Fruit fly (Drosophila melanogaster) whole organism, prepupa: Measurements from ENCODE around the gene dlp.

Experiments used
- Blimp-1 ChIP-seq: fragments of 200-800 bp; sonication (Bioruptor generic); optimal IDR thresholded peaks from 3 replicates; lab custom pipeline; 2017; ENCODE audit warnings: missing biosample characterization, missing genetic modification characterization, mild to moderate bottlenecking, moderate library complexity, missing genetic modification reagents
- CG10631 ChIP-seq: fragments of 200-800 bp; sonication (Bioruptor generic); optimal IDR thresholded peaks from 2 replicates; lab custom pipeline; 2016; ENCODE audit warnings: missing biosample characterization, missing genetic modification characterization
- CG11294 ChIP-seq: fragments of 200-800 bp; sonication (Bioruptor generic); IDR thresholded peaks from 2 replicates; pipeline ENCODE4 v1.3.6; 2022; ENCODE audit warnings: missing biosample characterization, missing genetic modification characterization
- CG11762 ChIP-seq: fragments of 200-800 bp; sonication (Bioruptor generic); optimal IDR thresholded peaks from 3 replicates; lab custom pipeline; 2016; ENCODE audit warnings: missing biosample characterization, missing genetic modification characterization; ENCODE audit not compliant: insufficient read depth
- CG11902 ChIP-seq: fragments of 200-800 bp; sonication (Bioruptor generic); optimal IDR thresholded peaks from 3 replicates; lab custom pipeline; 2016; ENCODE audit warnings: missing biosample characterization, missing genetic modification characterization
- CG16779 ChIP-seq: fragments of 200-800 bp; sonication (Bioruptor generic); optimal IDR thresholded peaks from 3 replicates; lab custom pipeline; 2017; ENCODE audit warnings: missing biosample characterization, mild to moderate bottlenecking, missing genetic modification characterization
- CG31627 ChIP-seq: fragments of 200-800 bp; sonication (Bioruptor generic); optimal IDR thresholded peaks from 3 replicates; lab custom pipeline; 2016; ENCODE audit warnings: missing biosample characterization, missing genetic modification characterization
- CG34406 ChIP-seq: fragments of 200-800 bp; sonication (Bioruptor generic); optimal IDR thresholded peaks from 3 replicates; lab custom pipeline; 2016; ENCODE audit warnings: missing biosample characterization, missing genetic modification characterization
- CG4318 ChIP-seq: fragments of 200-800 bp; sonication (Bioruptor generic); optimal IDR thresholded peaks from 3 replicates; lab custom pipeline; 2017; ENCODE audit warnings: missing biosample characterization, mild to moderate bottlenecking, missing genetic modification characterization
- CG6163 ChIP-seq: fragments of 200-800 bp; sonication (Bioruptor generic); IDR thresholded peaks from 3 replicates; pipeline ENCODE4 v1.3.6; 2022; ENCODE audit warnings: missing biosample characterization, missing genetic modification characterization
- CG6276 ChIP-seq: fragments of 200-800 bp; sonication (Bioruptor generic); optimal IDR thresholded peaks from 2 replicates; lab custom pipeline; 2017; ENCODE audit warnings: missing biosample characterization, mild to moderate bottlenecking, missing genetic modification characterization
- CG6808 ChIP-seq: fragments of 200-800 bp; sonication (Bioruptor generic); optimal IDR thresholded peaks from 3 replicates; lab custom pipeline; 2017; ENCODE audit warnings: missing biosample characterization, missing genetic modification characterization, mild to moderate bottlenecking, moderate library complexity, missing genetic modification reagents
- CG6854 ChIP-seq: fragments of 200-800 bp; sonication (Bioruptor generic); optimal IDR thresholded peaks from 2 replicates; lab custom pipeline; 2017; ENCODE audit warnings: missing biosample characterization, mild to moderate bottlenecking, missing genetic modification characterization
- CG7368 ChIP-seq: fragments of 200-800 bp; sonication (Bioruptor generic); optimal IDR thresholded peaks from 3 replicates; lab custom pipeline; 2016; ENCODE audit warnings: missing biosample characterization, missing genetic modification characterization
- CG8119 ChIP-seq: fragments of 200-800 bp; sonication (Bioruptor generic); IDR thresholded peaks from 3 replicates; pipeline ENCODE4 v1.3.6; 2022; ENCODE audit warnings: missing biosample characterization, missing genetic modification characterization
- CG8319 ChIP-seq: fragments of 200-800 bp; sonication (Bioruptor generic); optimal IDR thresholded peaks from 3 replicates; lab custom pipeline; 2016; ENCODE audit warnings: missing biosample characterization, missing genetic modification characterization
- CG9139 ChIP-seq: fragments of 200-800 bp; sonication (Bioruptor generic); optimal IDR thresholded peaks from 3 replicates; lab custom pipeline; 2017; ENCODE audit warnings: missing biosample characterization, mild to moderate bottlenecking, missing genetic modification characterization
- Eip78C ChIP-seq: fragments of 200-800 bp; sonication (Bioruptor generic); peaks from one replicate; lab custom pipeline; 2016; ENCODE audit warnings: missing biosample characterization, missing genetic modification characterization
- Eip93F ChIP-seq: fragments of 200-800 bp; sonication (Bioruptor generic); optimal IDR thresholded peaks from 2 replicates; lab custom pipeline; 2016; ENCODE audit warnings: missing biosample characterization, mild to moderate bottlenecking, missing genetic modification characterization
- Ets21C ChIP-seq: fragments of 200-800 bp; sonication (Bioruptor generic); optimal IDR thresholded peaks from 3 replicates; lab custom pipeline; 2016; ENCODE audit warnings: missing biosample characterization, missing genetic modification characterization
- Gug ChIP-seq: fragments of 200-800 bp; sonication (Bioruptor generic); IDR thresholded peaks from 2 replicates; pipeline ENCODE4 v1.3.6; 2022; ENCODE audit warnings: missing biosample characterization, missing genetic modification characterization
- Hr38 ChIP-seq: sonication (Bioruptor generic); optimal IDR thresholded peaks from 2 replicates; lab custom pipeline; 2016; ENCODE audit warnings: missing biosample characterization, missing genetic modification characterization
- Hr39 ChIP-seq: fragments of 200-800 bp; sonication (Bioruptor generic); optimal IDR thresholded peaks from 2 replicates; lab custom pipeline; 2016; ENCODE audit warnings: missing biosample characterization, missing genetic modification characterization
- Hr4 ChIP-seq: fragments of 200-800 bp; sonication (Bioruptor generic); optimal IDR thresholded peaks from 3 replicates; lab custom pipeline; 2016; ENCODE audit warnings: missing biosample characterization, missing genetic modification characterization
- Lpt ChIP-seq: fragments of 200-800 bp; sonication (Bioruptor generic); optimal IDR thresholded peaks from 3 replicates; lab custom pipeline; 2016; ENCODE audit warnings: missing biosample characterization, missing genetic modification characterization
- Met ChIP-seq: fragments of 200-800 bp; sonication (Bioruptor generic); optimal IDR thresholded peaks from 3 replicates; lab custom pipeline; 2016; ENCODE audit warnings: missing biosample characterization, missing genetic modification characterization
- Sox102F ChIP-seq: fragments of 200-800 bp; sonication (Bioruptor generic); optimal IDR thresholded peaks from 2 replicates; lab custom pipeline; 2016; ENCODE audit warnings: missing biosample characterization, mild to moderate bottlenecking, missing genetic modification characterization
- Sox14 ChIP-seq: fragments of 200-800 bp; sonication (Bioruptor generic); optimal IDR thresholded peaks from 3 replicates; lab custom pipeline; 2016; ENCODE audit warnings: missing biosample characterization, missing genetic modification characterization
- acj6 ChIP-seq: fragments of 200-800 bp; sonication (Bioruptor generic); optimal IDR thresholded peaks from 3 replicates; lab custom pipeline; 2016; ENCODE audit warnings: missing biosample characterization, missing genetic modification characterization
- dac ChIP-seq: fragments of 200-800 bp; sonication (Bioruptor generic); optimal IDR thresholded peaks from 2 replicates; lab custom pipeline; 2017; ENCODE audit warnings: missing biosample characterization, mild to moderate bottlenecking, missing genetic modification characterization
- dsx ChIP-seq: fragments of 200-800 bp; optimal IDR thresholded peaks from 3 replicates; lab custom pipeline; 2019; ENCODE audit warnings: missing biosample characterization, mild to moderate bottlenecking, missing genetic modification characterization, moderate library complexity; ENCODE audit not compliant: poor library complexity, severe bottlenecking
- eg ChIP-seq: fragments of 200-800 bp; sonication (Bioruptor generic); IDR thresholded peaks from 3 replicates; pipeline ENCODE4 v1.3.6; 2022; ENCODE audit warnings: missing biosample characterization, missing genetic modification characterization
- esn ChIP-seq: fragments of 200-800 bp; sonication (Bioruptor generic); optimal IDR thresholded peaks from 2 replicates; lab custom pipeline; 2016; ENCODE audit warnings: missing biosample characterization, mild to moderate bottlenecking, missing genetic modification characterization, moderate library complexity
- fd59A ChIP-seq: fragments of 200-800 bp; sonication (Bioruptor generic); optimal IDR thresholded peaks from 2 replicates; lab custom pipeline; 2017; ENCODE audit warnings: missing biosample characterization, mild to moderate bottlenecking, missing genetic modification characterization, missing genetic modification reagents
- fd85E ChIP-seq: fragments of 200-800 bp; sonication (Bioruptor generic); optimal IDR thresholded peaks from 3 replicates; lab custom pipeline; 2016; ENCODE audit warnings: missing biosample characterization, missing genetic modification characterization
- lz ChIP-seq: fragments of 200-800 bp; sonication (Bioruptor generic); optimal IDR thresholded peaks from 3 replicates; lab custom pipeline; 2016; ENCODE audit warnings: missing biosample characterization, missing genetic modification characterization
- net ChIP-seq: fragments of 200-800 bp; sonication (Bioruptor generic); optimal IDR thresholded peaks from 3 replicates; lab custom pipeline; 2016; ENCODE audit warnings: missing biosample characterization, missing genetic modification characterization
- pdm3 ChIP-seq: fragments of 200-800 bp; sonication (Bioruptor generic); optimal IDR thresholded peaks from 3 replicates; lab custom pipeline; 2016; ENCODE audit warnings: missing biosample characterization, missing genetic modification characterization
- salr ChIP-seq, 2 experiments: fragments of 200-800 bp; sonication (Bioruptor generic); optimal IDR thresholded peaks; 3 replicates each; lab custom pipeline; 2016 to 2018; ENCODE audit warnings: missing biosample characterization in 2 of 2, missing genetic modification characterization in 2 of 2, mild to moderate bottlenecking in 1 of 2
- spab ChIP-seq: fragments of 200-800 bp; sonication (Bioruptor generic); optimal IDR thresholded peaks from 2 replicates; lab custom pipeline; 2017; ENCODE audit warnings: missing biosample characterization, mild to moderate bottlenecking, missing genetic modification characterization, missing genetic modification reagents
- ss ChIP-seq, 2 experiments: fragments of 200-800 bp; sonication (Bioruptor generic); optimal IDR thresholded peaks; 2 replicates in 1 of 2; 3 replicates in 1 of 2; lab custom pipeline; 2017 to 2018; ENCODE audit warnings: mild to moderate bottlenecking in 2 of 2, missing biosample characterization in 2 of 2, missing genetic modification characterization in 2 of 2, moderate library complexity in 1 of 2
- svp ChIP-seq: fragments of 200-800 bp; sonication (Bioruptor generic); peaks from one replicate; lab custom pipeline; 2016; ENCODE audit warnings: missing biosample characterization, missing genetic modification characterization
- topi ChIP-seq: fragments of 200-800 bp; sonication (Bioruptor generic); optimal IDR thresholded peaks from 3 replicates; lab custom pipeline; 2016; ENCODE audit warnings: missing biosample characterization, missing genetic modification characterization

The dlp gene

dm6 chr3L:14661567-14662258 lies 29.3 kb downstream of the dlp start (continued):
- TF ChIP-seq CG16779 (tag; lab: Kevin White, UChicago) = no peak
- no peak for TF ChIP-seq Blimp-1 (GFP tag; lab: Kevin White, UChicago)
- peak; percentile 23 for TF ChIP-seq acj6 (GFP tag; lab: Kevin White, UChicago)
- TF ChIP-seq salr (GFP tag; optimal IDR thresholded peaks at IDR 0.05; lab: Kevin White, UChicago) = no peak
- peak; percentile 36 for TF ChIP-seq Hr39 (GFP tag; lab: Kevin White, UChicago)
- no peak for TF ChIP-seq dac
- no peak for TF ChIP-seq CG9139 (GFP tag; lab: Kevin White, UChicago)
- no peak for TF ChIP-seq dsx (GFP tag; lab: Kevin White, UChicago)

- TF ChIP-seq Sox14 (GFP tag; lab: Kevin White, UChicago) (no peak), CG34406 (no peak), Sox102F (no peak), CG11762 (GFP tag; lab: Kevin White, UChicago) (no peak), Hr38 (GFP tag; lab: Kevin White, UChicago) (no peak), net (GFP tag; lab: Kevin White, UChicago) (no peak), Hr39 (GFP tag; lab: Kevin White, UChicago) (no peak), eg (GFP tag; lab: Robert Waterston, UW) (no peak)
These were observed 31.3 kb downstream of the dlp start for dm6 chr3L:14663750-14664149.

- TF ChIP-seq Eip78C (GFP tag; lab: Kevin White, UChicago) = peak; percentile 13
- no peak for TF ChIP-seq fd59A (GFP tag; lab: Kevin White, UChicago)
- no peak for TF ChIP-seq svp (GFP tag; lab: Kevin White, UChicago)
- no peak for TF ChIP-seq net (GFP tag; lab: Kevin White, UChicago)
- no peak for TF ChIP-seq dsx (GFP tag; lab: Kevin White, UChicago)
- TF ChIP-seq, all 60 proteins: peak for 1
These were observed 32.0 kb downstream of the dlp start for dm6 chr3L:14664390-14664789.

dm6 chr3L:14665802-14666351 lies 33.5 kb downstream of the dlp start:
- TF ChIP-seq CG7368 (GFP tag; lab: Kevin White, UChicago) = peak; percentile 78
- TF ChIP-seq lz (GFP tag; lab: Kevin White, UChicago) = peak; percentile 74
- peak; percentile 80 for TF ChIP-seq topi (GFP tag; lab: Kevin White, UChicago)
- TF ChIP-seq pdm3 (GFP tag; lab: Kevin White, UChicago) = peak; percentile 89
- peak; percentile 55 for TF ChIP-seq Ets21C
- TF ChIP-seq Hr38 (GFP tag; lab: Kevin White, UChicago) = no peak
- TF ChIP-seq Hr4 = peak; percentile 89
- TF ChIP-seq Hr39 (GFP tag; lab: Kevin White, UChicago) = peak; percentile 78
- TF ChIP-seq Eip93F (GFP tag; lab: Kevin White, UChicago) = peak; percentile 30
- peak; percentile 86 for TF ChIP-seq fd59A (GFP tag; lab: Kevin White, UChicago)
- peak; percentile 88 for TF ChIP-seq CG8119 (GFP tag; lab: Robert Waterston, UW)
- TF ChIP-seq CG31627 (GFP tag; lab: Kevin White, UChicago) = peak; percentile 76
- peak; percentile 81 for TF ChIP-seq esn (GFP tag; lab: Kevin White, UChicago)
- peak; percentile 24 for TF ChIP-seq CG8319 (GFP tag; lab: Kevin White, UChicago)
- TF ChIP-seq CG6276 (GFP tag; lab: Kevin White, UChicago) = peak; percentile 65
- TF ChIP-seq CG6163 (GFP tag; lab: Robert Waterston, UW) = peak; percentile 92
- TF ChIP-seq Gug (GFP tag; lab: Robert Waterston, UW) = peak; percentile 84
- TF ChIP-seq Met (GFP tag; lab: Kevin White, UChicago) = peak; percentile 81
- TF ChIP-seq CG6854 = peak; percentile 37
- peak; percentile 84 for TF ChIP-seq CG4318 (GFP tag; lab: Kevin White, UChicago)
- TF ChIP-seq CG11902 (GFP tag; lab: Kevin White, UChicago) = peak; percentile 56
- TF ChIP-seq CG11762 (GFP tag; lab: Kevin White, UChicago) = peak; percentile 81
- TF ChIP-seq CG11294 (GFP tag; lab: Robert Waterston, UW) = peak; percentile 66
- peak; percentile 86 for TF ChIP-seq net (GFP tag; lab: Kevin White, UChicago)
- peak; percentile 73 for TF ChIP-seq spab (GFP tag; lab: Kevin White, UChicago)
- peak; percentile 88 for TF ChIP-seq CG6808 (GFP tag; lab: Kevin White, UChicago)
- peak; percentile 89 for TF ChIP-seq CG10631 (GFP tag; lab: Kevin White, UChicago)
- peak; percentile 80 for TF ChIP-seq Lpt (GFP tag; lab: Kevin White, UChicago)
- TF ChIP-seq fd85E (GFP tag; lab: Kevin White, UChicago) = peak; percentile 38
- TF ChIP-seq acj6 (GFP tag; lab: Kevin White, UChicago) = peak; percentile 85
- TF ChIP-seq ss (GFP tag; optimal IDR thresholded peaks at IDR 0.05; lab: Kevin White, UChicago) = peak; percentile 91
- TF ChIP-seq Eip78C (GFP tag; lab: Kevin White, UChicago) = peak; percentile 97
